Fruit fly (Drosophila melanogaster): ENCODE results near the gene Pomp.

Gene Pomp

DNA sequence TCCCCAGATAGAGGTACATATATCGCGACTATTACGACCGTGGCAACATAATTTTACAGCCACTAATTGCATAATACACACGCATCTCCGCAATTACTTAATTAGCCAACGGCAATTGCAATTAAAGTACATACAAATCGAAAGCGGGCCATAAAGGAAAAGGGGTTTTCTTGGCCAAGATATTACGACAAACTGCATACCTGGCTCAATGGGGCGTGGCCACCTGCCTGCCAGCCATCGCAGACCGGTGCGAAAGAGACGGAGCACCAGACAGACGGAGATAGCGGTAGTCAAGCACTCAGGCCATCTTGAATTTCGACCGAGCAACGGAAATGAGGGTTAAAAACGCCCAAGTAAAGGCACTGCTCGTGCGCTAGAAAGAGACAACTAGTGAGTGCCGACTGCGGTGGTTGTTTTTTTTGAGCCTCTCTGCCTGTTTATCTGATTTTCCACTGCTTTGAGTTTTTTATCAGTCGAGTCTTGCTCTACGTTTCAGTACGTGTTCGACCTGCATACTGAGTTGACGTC is 17.1 kb upstream of the Pomp start, which contains the start of gene cad (continued):
- TF ChIP-seq Nf-YB (GFP tag; optimal IDR thresholded peaks at IDR 0.05): peak; percentile 96
- TF ChIP-seq CG11247 (GFP tag; IDR thresholded peaks at IDR 0.05): no peak
- peak; percentile 7 for TF ChIP-seq CHES-1-like (GFP tag; optimal IDR thresholded peaks at IDR 0.05)
- 0 out of 2 replicates have a peak, but pooled peaks have one; percentile 20 for TF ChIP-seq sim (GFP tag; IDR thresholded peaks at IDR 0.05)
- no peak for TF ChIP-seq disco-r (GFP tag; optimal IDR thresholded peaks at IDR 0.05)
- TF ChIP-seq CG12071 (GFP tag; optimal IDR thresholded peaks at IDR 0.05): peak; percentile 64
- TF ChIP-seq bigmax (GFP tag; optimal IDR thresholded peaks at IDR 0.05): peak; percentile 45
- peak; percentile 9 for TF ChIP-seq scrt (GFP tag; optimal IDR thresholded peaks at IDR 0.05)
- peak; percentile 13 for TF ChIP-seq CG13296 (GFP tag; optimal IDR thresholded peaks at IDR 0.05)
- TF ChIP-seq ken (GFP tag; IDR thresholded peaks at IDR 0.05): no peak
- peak; percentile 94 for TF ChIP-seq Med (GFP tag)
- no peak for TF ChIP-seq pita (GFP tag; optimal IDR thresholded peaks at IDR 0.05)
- TF ChIP-seq inv (GFP tag; IDR thresholded peaks at IDR 0.05; ENCODE audit: partially characterized antibody): no peak
- TF ChIP-seq sob (GFP tag; IDR thresholded peaks at IDR 0.05): peak; percentile 57; the same call in 1 of the 2 replicates
- TF ChIP-seq CG7839 (tag; optimal IDR thresholded peaks at IDR 0.05): no peak
- peak; percentile 39 for TF ChIP-seq CG6765 (GFP tag; optimal IDR thresholded peaks at IDR 0.05)
- peak; percentile 15 for TF ChIP-seq CG17359 (tag; optimal IDR thresholded peaks at IDR 0.05)
- TF ChIP-seq CG12155 (GFP tag; optimal IDR thresholded peaks at IDR 0.05): no peak
- TF ChIP-seq CG10321 (GFP tag; IDR thresholded peaks at IDR 0.05): peak; percentile 99
- no peak for TF ChIP-seq fru (optimal IDR thresholded peaks at IDR 0.05)
- no peak for TF ChIP-seq Aef1 (GFP tag; IDR thresholded peaks at IDR 0.05)
- TF ChIP-seq Optix (GFP tag; IDR thresholded peaks at IDR 0.05): no peak
- TF ChIP-seq z (GFP tag; IDR thresholded peaks at IDR 0.05): peak; percentile 94
- TF ChIP-seq Meics (GFP tag; optimal IDR thresholded peaks at IDR 0.05): peak; percentile 39
- peak; percentile 3 for TF ChIP-seq HLHmδ (GFP tag; optimal IDR thresholded peaks at IDR 0.05)
- peak; percentile 20; the same call in 1 of the 2 replicates for TF ChIP-seq bbx (GFP tag; IDR thresholded peaks at IDR 0.05; ENCODE audit: partially characterized antibody)
- TF ChIP-seq Ets97D (GFP tag; optimal IDR thresholded peaks at IDR 0.05): peak; percentile 92
- TF ChIP-seq CoRest (tag; optimal IDR thresholded peaks at IDR 0.05): peak; percentile 58
- peak; percentile 45 for TF ChIP-seq CG15514 (GFP tag; optimal IDR thresholded peaks at IDR 0.05)
- peak; percentile 7 for TF ChIP-seq CG12659 (GFP tag; optimal IDR thresholded peaks at IDR 0.05)
- no peak for TF ChIP-seq CG10274 (GFP tag; optimal IDR thresholded peaks at IDR 0.05)
- TF ChIP-seq Bgb (GFP tag; IDR thresholded peaks at IDR 0.05; ENCODE audit: partially characterized antibody): peak; percentile 59; the same call in 1 of the 2 replicates
- peak; percentile 14; the same call in 1 of the 2 replicates for TF ChIP-seq CG11696 (GFP tag; IDR thresholded peaks at IDR 0.05)
- TF ChIP-seq B-H2 (GFP tag; optimal IDR thresholded peaks at IDR 0.05): peak; percentile 7
- no peak for TF ChIP-seq Dref (GFP tag; IDR thresholded peaks at IDR 0.05)
- no peak for TF ChIP-seq Hr51 (GFP tag; optimal IDR thresholded peaks at IDR 0.05)
- peak; percentile 81 for TF ChIP-seq Adf1 (GFP tag; IDR thresholded peaks at IDR 0.05)
- no peak for TF ChIP-seq Lhr (GFP tag; optimal IDR thresholded peaks at IDR 0.05)
- TF ChIP-seq CG2202 (tag; optimal IDR thresholded peaks at IDR 0.05): peak; percentile 6
- no peak for TF ChIP-seq wdn (GFP tag; IDR thresholded peaks at IDR 0.05)
- peak; percentile 59 for TF ChIP-seq chm (GFP tag; IDR thresholded peaks at IDR 0.05)
- TF ChIP-seq CG12391 (tag; optimal IDR thresholded peaks at IDR 0.05): peak; percentile 3
- no peak for TF ChIP-seq CG15601 (tag; optimal IDR thresholded peaks at IDR 0.05)
- no peak for TF ChIP-seq CG15073 (GFP tag; optimal IDR thresholded peaks at IDR 0.05)
- TF ChIP-seq CG17612 (GFP tag; IDR thresholded peaks at IDR 0.05): no peak
- TF ChIP-seq CG5953 (GFP tag; IDR thresholded peaks at IDR 0.05): 0 out of 2 replicates have a peak, but pooled peaks have one; percentile 26
- TF ChIP-seq Dp (GFP tag; optimal IDR thresholded peaks at IDR 0.05): no peak
- peak; percentile 51 for TF ChIP-seq ttk (GFP tag; IDR thresholded peaks at IDR 0.05)
- TF ChIP-seq CG32772 (GFP tag; IDR thresholded peaks at IDR 0.05): peak; percentile 80
- peak; percentile 63 for TF ChIP-seq CG6813 (GFP tag; optimal IDR thresholded peaks at IDR 0.05)
